Fruit fly (Drosophila melanogaster) Kc167 (cell line): ENCODE results near the gene spri.

Experiments
- Myc ChIP-seq: fragments of >200 bp; optimal IDR thresholded peaks from 2 replicates; lab custom pipeline; 2017; ENCODE audit warnings: missing external identifiers
- Sin3A ChIP-seq: fragments of >200 bp; optimal IDR thresholded peaks from 2 replicates; lab custom pipeline; 2018; ENCODE audit warnings: missing external identifiers
- h ChIP-seq: fragments of >200 bp; optimal IDR thresholded peaks from 3 replicates; lab custom pipeline; 2018; ENCODE audit warnings: missing external identifiers
- insv ChIP-seq: fragments of >200 bp; optimal IDR thresholded peaks from 3 replicates; lab custom pipeline; 2018; ENCODE audit warnings: missing external identifiers
- psq ChIP-seq: fragments of >200 bp; optimal IDR thresholded peaks from 2 replicates; lab custom pipeline; 2017; ENCODE audit warnings: missing external identifiers
- ttk ChIP-seq: sonication (Bioruptor generic); optimal IDR thresholded peaks from 2 replicates; lab custom pipeline; 2017; ENCODE audit warnings: missing external identifiers

DNA sequence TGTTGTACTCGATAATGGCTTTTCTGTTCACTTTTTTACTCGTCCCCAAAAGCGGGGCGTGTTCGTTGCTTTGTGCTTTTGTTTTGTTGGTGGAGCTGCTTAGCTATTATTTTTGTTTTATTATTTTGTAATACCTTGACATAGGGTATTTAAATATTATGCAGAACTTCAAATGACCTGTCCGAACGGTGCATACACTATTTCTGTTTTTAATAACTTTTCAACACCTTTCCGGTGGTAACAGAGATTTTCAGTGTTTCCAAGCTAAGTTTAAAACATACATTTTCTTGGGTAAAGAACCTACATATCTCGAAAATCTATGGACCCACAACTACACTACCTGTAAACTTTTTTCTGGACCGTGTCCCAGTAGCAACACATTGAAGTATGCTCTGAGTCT is 2.2 kb upstream of the spri start:
- TF ChIP-seq insv (no peak), ttk (no peak), Myc (lab: Kevin White, UChicago) (no peak), h (lab: Kevin White, UChicago) (no peak), Sin3A (lab: Kevin White, UChicago) (no peak), psq (lab: Kevin White, UChicago) (no peak)
